Fruit fly (Drosophila melanogaster): ENCODE data around the gene Arp5.
A peak's percentile ranks its signal among the peaks of the same experiment; 100 is the strongest.

Arp5 gene

dm6 chr3R:18223434-18223833 lies 38.1 kb downstream of the Arp5 start, which contains the start of the genes mTerf5 and Non3 (continued):
- no peak for TF ChIP-seq Stat92E (GFP tag; optimal IDR thresholded peaks at IDR 0.05)
- TF ChIP-seq B-H1 (GFP tag; IDR thresholded peaks at IDR 0.05): no peak
- TF ChIP-seq kay (GFP tag; optimal IDR thresholded peaks at IDR 0.05): no peak
- TF ChIP-seq CG15479 (GFP tag; optimal IDR thresholded peaks at IDR 0.05): no peak
- TF ChIP-seq ind (GFP tag; optimal IDR thresholded peaks at IDR 0.05): peak; percentile 68
- no peak for TF ChIP-seq Abd-B (GFP tag; optimal IDR thresholded peaks at IDR 0.05)
- no peak for TF ChIP-seq CG10431 (GFP tag; optimal IDR thresholded peaks at IDR 0.05)
- TF ChIP-seq NfI (GFP tag; optimal IDR thresholded peaks at IDR 0.05): peak; percentile 69
- TF ChIP-seq repo (GFP tag; optimal IDR thresholded peaks at IDR 0.05): peak; percentile 18
- peak; percentile 33 for TF ChIP-seq CG17186 (GFP tag; optimal IDR thresholded peaks at IDR 0.05)
- TF ChIP-seq CG6175 (GFP tag; IDR thresholded peaks at IDR 0.05): no peak
- no peak for TF ChIP-seq CG5245 (GFP tag; optimal IDR thresholded peaks at IDR 0.05)
- TF ChIP-seq Antp (GFP tag; optimal IDR thresholded peaks at IDR 0.05): no peak
- peak; percentile 42 for TF ChIP-seq CG4820 (GFP tag; optimal IDR thresholded peaks at IDR 0.05)
- TF ChIP-seq CG14710 (tag; optimal IDR thresholded peaks at IDR 0.05): peak; percentile 78
- TF ChIP-seq ftz-f1 (GFP tag; optimal IDR thresholded peaks at IDR 0.05): no peak
- TF ChIP-seq her (GFP tag; optimal IDR thresholded peaks at IDR 0.05): no peak
- TF ChIP-seq Sox100B (GFP tag; optimal IDR thresholded peaks at IDR 0.05): peak; percentile 5
- peak in 1 of 3 experiments; percentile 61 for TF ChIP-seq lola (GFP tag; optimal IDR thresholded peaks at IDR 0.05)
- no peak; the same call in 2 of the 3 replicates for TF ChIP-seq croc (GFP tag; conservative IDR thresholded peaks at IDR 0.05)
- no peak for TF ChIP-seq CG1233 (GFP tag; optimal IDR thresholded peaks at IDR 0.05)
- no peak for TF ChIP-seq ssp (GFP tag; IDR thresholded peaks at IDR 0.05)
- TF ChIP-seq shn (GFP tag; optimal IDR thresholded peaks at IDR 0.05): peak; percentile 18
- TF ChIP-seq CHES-1-like (GFP tag; optimal IDR thresholded peaks at IDR 0.05): no peak
- no peak; the same call in 1 of the 2 replicates for TF ChIP-seq Ravus (GFP tag; IDR thresholded peaks at IDR 0.05)
- TF ChIP-seq CG17328 (GFP tag; IDR thresholded peaks at IDR 0.05): peak; percentile 51
- TF ChIP-seq sens-2 (GFP tag; IDR thresholded peaks at IDR 0.05): no peak
- TF ChIP-seq CG12391 (tag; optimal IDR thresholded peaks at IDR 0.05): peak; percentile 84
- no peak for TF ChIP-seq CG7745 (tag; optimal IDR thresholded peaks at IDR 0.05)
- peak; percentile 82 for TF ChIP-seq Opbp (GFP tag; IDR thresholded peaks at IDR 0.05; ENCODE audit: partially characterized antibody)
- peak; percentile 50 for TF ChIP-seq YL-1 (GFP tag; optimal IDR thresholded peaks at IDR 0.05)
- peak; percentile 90 for TF ChIP-seq unc-4 (GFP tag; IDR thresholded peaks at IDR 0.05; ENCODE audit: partially characterized antibody)
- TF ChIP-seq vfl (GFP tag; optimal IDR thresholded peaks at IDR 0.05): peak; percentile 8
- peak; percentile 59 for TF ChIP-seq CG3281 (GFP tag; optimal IDR thresholded peaks at IDR 0.05)
- TF ChIP-seq HmgD (GFP tag; optimal IDR thresholded peaks at IDR 0.05): no peak
- TF ChIP-seq chif (GFP tag; optimal IDR thresholded peaks at IDR 0.05): no peak
- 0 out of 2 replicates have a peak, but pooled peaks have one; percentile 43 for TF ChIP-seq CG42726 (GFP tag; IDR thresholded peaks at IDR 0.05; ENCODE audit: partially characterized antibody)
- peak; percentile 12 for TF ChIP-seq exex (tag; optimal IDR thresholded peaks at IDR 0.05)
- TF ChIP-seq CG17385 (GFP tag; optimal IDR thresholded peaks at IDR 0.05): peak; percentile 54
- TF ChIP-seq eyg (GFP tag; optimal IDR thresholded peaks at IDR 0.05): no peak
- TF ChIP-seq pan (optimal IDR thresholded peaks at IDR 0.05): no peak
- peak in 1 of 2 experiments; percentile 60 for TF ChIP-seq pan (GFP tag; optimal IDR thresholded peaks at IDR 0.05 in 1 of 2, IDR thresholded peaks at IDR 0.05 in 1 of 2)
- peak; percentile 68 for TF ChIP-seq CG10147 (GFP tag; optimal IDR thresholded peaks at IDR 0.05)
- peak; percentile 15 for TF ChIP-seq Fer2 (tag; optimal IDR thresholded peaks at IDR 0.05)
- TF ChIP-seq Dfd (GFP tag; optimal IDR thresholded peaks at IDR 0.05): no peak
- TF ChIP-seq ken (GFP tag; IDR thresholded peaks at IDR 0.05): peak; percentile 45; the same call in 1 of the 3 replicates
- TF ChIP-seq tap (tag; optimal IDR thresholded peaks at IDR 0.05): peak; percentile 27
- no peak for TF ChIP-seq C15 (GFP tag; IDR thresholded peaks at IDR 0.05)
- peak; percentile 55 for TF ChIP-seq esg (GFP tag; conservative IDR thresholded peaks at IDR 0.05)
- no peak for TF ChIP-seq HLHmδ (GFP tag; optimal IDR thresholded peaks at IDR 0.05)
- no peak for TF ChIP-seq TFAM (GFP tag; optimal IDR thresholded peaks at IDR 0.05)
